Fruit fly (Drosophila melanogaster): Measurements from ENCODE around the gene betaTub97EF.

betaTub97EF gene

dm6 chr3R:27948421-27948906 lies 39.7 kb downstream of the betaTub97EF start, which contains the start of gene Gp93 (continued):
- no peak for TF ChIP-seq CG8281 (tag; optimal IDR thresholded peaks at IDR 0.05)
- no peak for TF ChIP-seq cwo (GFP tag; optimal IDR thresholded peaks at IDR 0.05)
- TF ChIP-seq sim (GFP tag; IDR thresholded peaks at IDR 0.05), result no peak
- no peak for TF ChIP-seq CG1529 (GFP tag; optimal IDR thresholded peaks at IDR 0.05)
- no peak for TF ChIP-seq pum (GFP tag; optimal IDR thresholded peaks at IDR 0.05)
- TF ChIP-seq Oli (tag; optimal IDR thresholded peaks at IDR 0.05), result peak; percentile 62
- no peak for TF ChIP-seq Dad (GFP tag; optimal IDR thresholded peaks at IDR 0.05)
- TF ChIP-seq bcd (GFP tag; optimal IDR thresholded peaks at IDR 0.05), result peak; percentile 38
- no peak for TF ChIP-seq tll (GFP tag; optimal IDR thresholded peaks at IDR 0.05)
- peak; percentile 54 for TF ChIP-seq CG2116 (GFP tag; optimal IDR thresholded peaks at IDR 0.05)
- no peak for TF ChIP-seq Sox102F (GFP tag; optimal IDR thresholded peaks at IDR 0.05)
- TF ChIP-seq schlank (tag; optimal IDR thresholded peaks at IDR 0.05), result no peak
- TF ChIP-seq CTCF (GFP tag; optimal IDR thresholded peaks at IDR 0.05), result no peak
- no peak for TF ChIP-seq Neu2 (GFP tag; optimal IDR thresholded peaks at IDR 0.05; ENCODE audit: borderline replicate concordance)
- no peak for TF ChIP-seq CG3726 (GFP tag; IDR thresholded peaks at IDR 0.05)
- peak; percentile 45; the same call in 1 of the 2 replicates for TF ChIP-seq ro (GFP tag; IDR thresholded peaks at IDR 0.05)
- peak; percentile 59; the same call in 1 of the 2 replicates for TF ChIP-seq chm (GFP tag; IDR thresholded peaks at IDR 0.05)
- TF ChIP-seq Chrac-16 (GFP tag; optimal IDR thresholded peaks at IDR 0.05), result peak; percentile 58
- TF ChIP-seq CG15073 (GFP tag; optimal IDR thresholded peaks at IDR 0.05), result no peak
- TF ChIP-seq Hand (GFP tag; optimal IDR thresholded peaks at IDR 0.05), result peak; percentile 19
- peak; percentile 4 for TF ChIP-seq HmgD (GFP tag; optimal IDR thresholded peaks at IDR 0.05)
- peak; percentile 48 for TF ChIP-seq Bteb2 (GFP tag; optimal IDR thresholded peaks at IDR 0.05)
- no peak for TF ChIP-seq CG43689 (GFP tag; IDR thresholded peaks at IDR 0.05)
- peak; percentile 89 for TF ChIP-seq Med (GFP tag)
- TF ChIP-seq grau (tag; optimal IDR thresholded peaks at IDR 0.05), result peak; percentile 68
- TF ChIP-seq CG4404 (GFP tag; IDR thresholded peaks at IDR 0.05), result peak; percentile 47
- TF ChIP-seq CoRest (tag; optimal IDR thresholded peaks at IDR 0.05), result peak; percentile 74
- TF ChIP-seq ttk (GFP tag; IDR thresholded peaks at IDR 0.05), result peak; percentile 55; the same call in 1 of the 2 replicates
- TF ChIP-seq kah (GFP tag; optimal IDR thresholded peaks at IDR 0.05), result no peak
- peak; percentile 54 for TF ChIP-seq mam (GFP tag; optimal IDR thresholded peaks at IDR 0.05)
- TF ChIP-seq Tbp (GFP tag; optimal IDR thresholded peaks at IDR 0.05), result no peak
- 0 out of 3 replicates have a peak, but pooled peaks have one; percentile 36 for TF ChIP-seq gce (GFP tag; IDR thresholded peaks at IDR 0.05)
- TF ChIP-seq CG2889 (GFP tag; IDR thresholded peaks at IDR 0.05), result no peak
- TF ChIP-seq CG17328 (GFP tag; IDR thresholded peaks at IDR 0.05), result peak; percentile 67; the same call in 1 of the 2 replicates
- no peak for TF ChIP-seq ab (GFP tag; optimal IDR thresholded peaks at IDR 0.05)
- peak; percentile 59 for TF ChIP-seq phol (tag; optimal IDR thresholded peaks at IDR 0.05)
- no peak for TF ChIP-seq CG6654 (GFP tag; optimal IDR thresholded peaks at IDR 0.05)
- no peak; the same call in 2 of the 3 replicates for TF ChIP-seq HLH4C (GFP tag; IDR thresholded peaks at IDR 0.05; ENCODE audit: partially characterized antibody)
- no peak for TF ChIP-seq Sry-β (GFP tag; optimal IDR thresholded peaks at IDR 0.05)
- no peak for TF ChIP-seq Taf1 (GFP tag; IDR thresholded peaks at IDR 0.05)
- TF ChIP-seq CG3847 (GFP tag; IDR thresholded peaks at IDR 0.05), result peak; percentile 49
- TF ChIP-seq CG10267 (tag; optimal IDR thresholded peaks at IDR 0.05), result peak; percentile 44
- TF ChIP-seq CG34422 (GFP tag; IDR thresholded peaks at IDR 0.05), result peak; percentile 96; the same call in 2 of the 3 replicates
- peak; percentile 19 for TF ChIP-seq CG7928 (GFP tag; optimal IDR thresholded peaks at IDR 0.05)
- peak; percentile 67 for TF ChIP-seq nom (GFP tag; optimal IDR thresholded peaks at IDR 0.05)
- no peak for TF ChIP-seq CG13624 (GFP tag; optimal IDR thresholded peaks at IDR 0.05)
- TF ChIP-seq Sin3A (optimal IDR thresholded peaks at IDR 0.05), result peak; percentile 37
- TF ChIP-seq sna (GFP tag; IDR thresholded peaks at IDR 0.05; ENCODE audit: partially characterized antibody), result no peak
- peak; percentile 22 for TF ChIP-seq B-H2 (GFP tag; optimal IDR thresholded peaks at IDR 0.05)
- TF ChIP-seq CG10147 (GFP tag; optimal IDR thresholded peaks at IDR 0.05), result no peak
- TF ChIP-seq pita (GFP tag; optimal IDR thresholded peaks at IDR 0.05), result no peak
